Fruit fly (Drosophila melanogaster): Measurements from ENCODE around the gene Rab18.

DNA sequence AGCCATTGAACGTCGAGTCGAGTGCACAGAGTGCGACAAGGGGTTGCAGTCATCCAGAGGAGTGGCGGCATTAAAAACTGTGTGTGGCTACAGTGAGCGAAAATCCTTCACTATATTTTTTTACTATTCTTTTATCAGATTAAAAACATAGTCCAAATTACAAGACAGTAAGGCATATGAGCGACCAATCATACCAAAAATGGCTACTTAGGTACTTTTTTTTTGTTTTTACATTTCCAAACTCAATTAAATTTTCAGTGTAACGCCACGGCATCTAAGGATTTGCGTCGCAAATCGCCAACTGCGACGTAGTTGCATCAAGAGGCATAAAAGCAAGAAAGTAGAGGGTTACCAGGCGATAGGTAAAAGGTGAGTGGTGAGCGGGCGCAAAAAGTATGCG lies 32.5 kb downstream of the Rab18 start:
- TF ChIP-seq CTCF (optimal IDR thresholded peaks at IDR 0.05) (no peak), CG8478 (optimal IDR thresholded peaks at IDR 0.05) (no peak)
